Worm (Caenorhabditis elegans): Measurements from ENCODE around the gene C08B6.8.

C08B6.8 gene

DNA sequence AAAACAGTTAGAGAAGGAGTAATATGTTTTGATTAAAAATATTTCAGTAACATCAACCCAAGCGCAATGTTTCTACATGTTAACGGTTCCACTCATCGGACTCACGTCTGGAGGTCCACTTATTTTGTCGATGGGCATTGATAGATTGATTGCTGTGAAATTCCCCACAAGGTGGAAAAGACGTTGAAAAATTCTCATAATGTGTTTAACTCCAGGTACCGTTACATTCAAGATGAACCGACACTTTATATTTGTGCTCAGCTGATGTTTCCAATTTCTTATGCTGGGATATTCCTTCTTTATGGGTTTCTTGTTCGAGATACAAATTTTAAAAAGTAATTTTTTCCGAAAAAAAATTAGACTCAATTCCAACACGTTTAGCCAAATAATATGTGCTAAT is 18.6 kb downstream of the C08B6.8 start:
- TF ChIP-seq ceh-88 (GFP tag; IDR thresholded peaks at IDR 0.05) = no peak
- no peak for TF ChIP-seq Y116A8C.19 (tag; optimal IDR thresholded peaks at IDR 0.05; ENCODE audit: borderline replicate concordance)
- TF ChIP-seq tlp-1 (tag; optimal IDR thresholded peaks at IDR 0.05) = no peak
- no peak for TF ChIP-seq ama-1 (optimal IDR thresholded peaks at IDR 0.05)
- TF ChIP-seq hlh-17 (GFP tag; optimal IDR thresholded peaks at IDR 0.05; ENCODE audit: borderline replicate concordance) = no peak
- no peak for TF ChIP-seq ceh-8 (GFP tag; optimal IDR thresholded peaks at IDR 0.05)
- TF ChIP-seq mef-2 (tag; optimal IDR thresholded peaks at IDR 0.05) = no peak
- TF ChIP-seq tbx-2 (tag; optimal IDR thresholded peaks at IDR 0.05) = no peak
- no peak for TF ChIP-seq pax-3 (tag; optimal IDR thresholded peaks at IDR 0.05)
- no peak for TF ChIP-seq elt-3 (tag; optimal IDR thresholded peaks at IDR 0.05)

DNA sequence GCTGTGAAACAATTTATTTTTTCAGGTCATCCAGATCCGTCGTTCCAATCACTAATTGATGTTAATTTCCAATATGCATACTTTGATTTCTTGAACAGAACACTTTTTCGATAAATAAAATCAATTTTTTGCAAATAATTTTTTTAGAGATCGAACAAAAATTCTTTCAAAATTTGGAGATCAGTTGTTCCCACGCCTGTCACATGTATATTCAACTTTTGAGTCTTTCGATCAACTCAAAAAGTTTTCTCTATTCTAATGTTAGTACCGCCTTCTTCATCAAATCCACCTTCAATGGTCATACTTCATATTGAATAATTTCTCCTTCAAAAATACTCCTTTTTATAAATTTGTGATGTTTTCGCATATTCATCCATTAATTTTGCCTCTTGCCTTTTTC is 20.3 kb downstream of the C08B6.8 start, which contains the start of gene srsx-29:
Gene srsx-29, plus strand, starts transcription at position 301 of the 400 bp plus-strand sequence.
- TF ChIP-seq nhr-237 (tag; optimal IDR thresholded peaks at IDR 0.05) (no peak), nhr-77 (tag; optimal IDR thresholded peaks at IDR 0.05) (no peak), ceh-8 (GFP tag; optimal IDR thresholded peaks at IDR 0.05) (no peak), unc-62 (GFP tag; optimal IDR thresholded peaks at IDR 0.05) (no peak)

DNA sequence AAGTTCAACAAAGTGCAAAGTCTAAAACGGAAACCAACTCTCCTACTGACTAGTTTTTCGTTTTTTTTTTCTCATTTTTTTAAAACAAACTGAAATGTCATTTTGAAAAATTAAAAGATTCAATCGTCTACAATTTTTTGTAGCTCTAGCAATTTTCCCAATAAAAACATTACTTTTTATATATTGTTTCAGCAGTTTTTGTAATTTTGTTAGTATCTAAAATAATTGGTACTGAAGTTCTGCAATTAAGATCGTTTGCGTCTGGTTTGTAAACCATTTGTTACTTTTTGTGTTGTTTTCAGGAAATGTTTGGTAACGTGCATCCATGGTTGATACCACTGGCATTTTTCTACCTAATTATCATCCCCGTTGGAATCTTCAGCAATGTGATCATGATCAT is 24.1 kb downstream of the C08B6.8 start, which contains the start of gene srsx-30:
Gene srsx-30, plus strand, starts transcription at position 301 of the 400 bp plus-strand sequence.
- TF ChIP-seq dpl-1 (GFP tag; optimal IDR thresholded peaks at IDR 0.05) = no peak
- no peak for TF ChIP-seq jun-1 (tag; optimal IDR thresholded peaks at IDR 0.05)
- TF ChIP-seq unc-30 (tag; optimal IDR thresholded peaks at IDR 0.05) = no peak
- no peak for TF ChIP-seq fkh-8 (tag; optimal IDR thresholded peaks at IDR 0.05)
- TF ChIP-seq nhr-12 (tag; optimal IDR thresholded peaks at IDR 0.05) = no peak
- TF ChIP-seq nhr-71 (tag; optimal IDR thresholded peaks at IDR 0.05) = no peak
- no peak for TF ChIP-seq nhr-28 (tag; optimal IDR thresholded peaks at IDR 0.05)
- no peak for TF ChIP-seq nhr-11 (tag; optimal IDR thresholded peaks at IDR 0.05)
- TF ChIP-seq nhr-76 (tag; optimal IDR thresholded peaks at IDR 0.05) = no peak
- TF ChIP-seq hlh-17 (GFP tag; optimal IDR thresholded peaks at IDR 0.05; ENCODE audit: borderline replicate concordance) = no peak
- no peak for TF ChIP-seq ceh-8 (GFP tag; optimal IDR thresholded peaks at IDR 0.05)
- TF ChIP-seq lin-39 (tag; optimal IDR thresholded peaks at IDR 0.05) = no peak
- no peak for TF ChIP-seq ets-5 (GFP tag; IDR thresholded peaks at IDR 0.05)
- TF ChIP-seq mep-1 (tag; optimal IDR thresholded peaks at IDR 0.05) = no peak
- no peak for TF ChIP-seq sup-37 (GFP tag; optimal IDR thresholded peaks at IDR 0.05)
- no peak for TF ChIP-seq ztf-4 (tag; optimal IDR thresholded peaks at IDR 0.05)
- no peak for TF ChIP-seq unc-130 (tag; optimal IDR thresholded peaks at IDR 0.05)
- TF ChIP-seq mab-9 (GFP tag; IDR thresholded peaks at IDR 0.05) = no peak
- no peak for TF ChIP-seq fkh-10 (GFP tag; optimal IDR thresholded peaks at IDR 0.05)
- TF ChIP-seq hlh-4 (tag; optimal IDR thresholded peaks at IDR 0.05) = no peak

DNA sequence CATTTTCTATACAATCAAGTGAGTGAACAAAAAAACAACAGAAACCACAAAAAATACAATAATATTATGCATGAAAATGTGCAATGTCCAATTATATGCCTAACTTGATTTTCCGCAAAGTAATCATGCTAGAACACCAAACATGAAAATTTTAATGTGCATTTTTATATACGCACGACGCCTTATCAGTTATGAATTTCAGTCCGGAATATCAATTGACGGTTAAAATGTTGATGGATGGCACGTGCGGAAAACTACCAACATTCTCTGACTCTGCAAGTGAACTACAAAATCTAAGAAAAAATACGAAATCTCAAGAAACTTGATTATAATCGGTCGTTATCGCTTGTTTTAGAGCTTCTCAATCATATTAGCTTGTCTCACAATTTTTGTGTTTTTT is 25.5 kb downstream of the C08B6.8 start:
- peak; percentile 65 for TF ChIP-seq elt-2 (tag; optimal IDR thresholded peaks at IDR 0.05)
- TF ChIP-seq lin-14 (GFP tag; optimal IDR thresholded peaks at IDR 0.05) = no peak
- no peak for TF ChIP-seq ceh-63 (GFP tag; optimal IDR thresholded peaks at IDR 0.05)

DNA sequence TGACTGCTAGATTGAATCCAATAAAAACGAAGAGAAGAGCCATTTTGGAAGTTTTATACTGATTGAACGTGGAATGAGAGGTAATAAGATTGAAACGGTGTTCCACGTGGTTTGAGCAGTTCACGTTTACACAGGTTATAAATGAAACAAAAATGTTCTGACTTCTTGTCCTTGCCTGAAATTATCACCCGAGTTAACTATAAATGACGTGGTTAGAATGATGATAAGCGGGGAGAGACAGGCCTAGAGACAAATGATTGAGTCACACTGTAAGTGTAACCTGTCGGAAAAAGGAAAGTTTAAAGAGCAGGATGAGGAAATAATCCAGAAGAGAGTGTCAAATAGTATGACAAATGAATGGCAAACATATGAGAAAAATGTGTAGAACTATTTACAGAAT is 26.5 kb downstream of the C08B6.8 start, which contains the start of gene C51E3.10:
Gene C51E3.10, minus strand, starts transcription at position 181 of the 400 bp plus-strand sequence.
- no peak for TF ChIP-seq irx-1 (tag; optimal IDR thresholded peaks at IDR 0.05)
- TF ChIP-seq fkh-4 (tag; optimal IDR thresholded peaks at IDR 0.05; ENCODE audit: borderline replicate concordance) = no peak
- TF ChIP-seq elt-2 (tag; optimal IDR thresholded peaks at IDR 0.05) = peak; percentile 59
- no peak for TF ChIP-seq pax-3 (tag; optimal IDR thresholded peaks at IDR 0.05)
- no peak for TF ChIP-seq ceh-8 (GFP tag; optimal IDR thresholded peaks at IDR 0.05)
- TF ChIP-seq lin-35 (GFP tag; optimal IDR thresholded peaks at IDR 0.05) = peak in 1 of 2 experiments; percentile 12
- no peak for TF ChIP-seq egl-13 (tag; optimal IDR thresholded peaks at IDR 0.05)

Data from whole organism, L1 larva.